Fruit fly (Drosophila melanogaster) Kc167 (cell line): ENCODE measurements around the gene CG7017.

ENCODE experiments used
- Myc ChIP-seq: fragments of >200 bp; optimal IDR thresholded peaks from 2 replicates; lab custom pipeline; 2017; ENCODE audit warnings: missing external identifiers
- insv ChIP-seq: fragments of >200 bp; optimal IDR thresholded peaks from 3 replicates; lab custom pipeline; 2018; ENCODE audit warnings: missing external identifiers

DNA sequence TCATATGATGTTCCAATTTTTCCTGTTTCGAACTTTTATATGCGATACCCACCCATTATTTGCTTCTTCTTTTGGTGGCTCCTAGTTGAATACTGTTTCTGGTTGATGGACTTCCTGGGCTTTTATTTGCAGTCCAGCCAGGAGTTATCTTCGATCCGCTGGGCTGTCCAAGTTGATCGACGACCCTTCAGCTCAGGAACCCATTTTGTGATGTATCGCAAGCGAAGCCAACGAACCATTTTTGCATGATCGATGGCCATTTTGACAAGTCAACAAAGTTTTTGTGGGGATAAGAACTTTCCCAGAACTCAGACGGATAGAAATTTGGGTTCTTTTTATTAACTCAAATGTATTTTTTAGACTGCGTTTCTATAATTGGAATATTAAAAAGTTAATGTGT is 6.0 kb downstream of the CG7017 start, which contains the start of gene CG7290:
- TF ChIP-seq insv (lab: Kevin White, UChicago) (no peak), Myc (lab: Kevin White, UChicago) (no peak)
